Worm (Caenorhabditis elegans): ENCODE measurements around the gene msp-79.

Gene msp-79

ce11 chrIV:9718396-9718795 lies 48.6 kb downstream of the msp-79 start (continued):
- TF ChIP-seq mdl-1 (tag; optimal IDR thresholded peaks at IDR 0.05) = no peak
- no peak for TF ChIP-seq nhr-67 (tag; optimal IDR thresholded peaks at IDR 0.05)
- TF ChIP-seq nhr-28 (tag; optimal IDR thresholded peaks at IDR 0.05) = no peak
- TF ChIP-seq pha-4 (tag; optimal IDR thresholded peaks at IDR 0.05) = peak; percentile 90
- TF ChIP-seq ceh-16 (tag; optimal IDR thresholded peaks at IDR 0.05) = no peak
- TF ChIP-seq egl-5 (tag; optimal IDR thresholded peaks at IDR 0.05) = peak; percentile 68
- peak; percentile 82 for TF ChIP-seq nhr-23 (tag; optimal IDR thresholded peaks at IDR 0.05)
- TF ChIP-seq nhr-43 (tag; optimal IDR thresholded peaks at IDR 0.05; ENCODE audit: poor library complexity, severe bottlenecking) = peak; percentile 57
- TF ChIP-seq snpc-4 (tag; optimal IDR thresholded peaks at IDR 0.05) = peak; percentile 32
- TF ChIP-seq daf-12 (tag; optimal IDR thresholded peaks at IDR 0.05) = no peak
- peak; percentile 76 for TF ChIP-seq jun-1 (tag; optimal IDR thresholded peaks at IDR 0.05)
- no peak for TF ChIP-seq aly-2 (tag; optimal IDR thresholded peaks at IDR 0.05)
- TF ChIP-seq nfya-1 (tag; optimal IDR thresholded peaks at IDR 0.05; ENCODE audit: insufficient read depth) = peak; percentile 79
- TF ChIP-seq lsy-12 (tag; optimal IDR thresholded peaks at IDR 0.05) = no peak

DNA sequence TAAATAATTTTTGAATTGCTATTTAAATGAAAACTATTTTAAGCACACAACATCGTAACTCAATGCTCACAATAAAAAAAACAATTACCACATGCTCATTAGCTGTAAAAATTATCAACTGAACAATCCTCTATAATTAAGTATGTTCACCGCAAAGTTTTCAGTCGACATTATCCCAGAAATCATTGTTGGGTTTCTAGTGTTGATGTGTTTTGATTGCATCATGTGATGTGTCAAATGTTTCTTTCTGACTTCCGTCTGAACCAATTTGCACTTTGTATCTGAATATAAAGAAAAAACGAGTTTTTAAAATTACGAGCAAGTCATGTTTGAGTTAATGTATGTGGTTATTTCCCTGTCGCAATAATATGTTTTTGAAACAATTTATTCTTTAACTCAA lies 49.1 kb downstream of the msp-79 start:
- TF ChIP-seq fkh-10 (GFP tag; optimal IDR thresholded peaks at IDR 0.05) = no peak
- no peak for TF ChIP-seq egl-27 (tag; optimal IDR thresholded peaks at IDR 0.05)
- TF ChIP-seq nhr-77 (tag; optimal IDR thresholded peaks at IDR 0.05) = no peak
- peak; percentile 15 for TF ChIP-seq skn-1 (tag; optimal IDR thresholded peaks at IDR 0.05)

Measured in whole organism, L3 larva.